Worm (Caenorhabditis elegans) whole organism, L3 larva: Measurements from ENCODE around the gene C03A3.1.

ENCODE experiments used
- R02D3.7 ChIP-seq: fragments of 150-350 bp; optimal IDR thresholded peaks from 2 replicates; lab custom pipeline; 2014; ENCODE audit warnings: missing biosample characterization, missing genetic modification characterization
- ama-1 ChIP-seq: fragments of 150-350 bp; optimal IDR thresholded peaks from 2 replicates; lab custom pipeline; 2018
- elt-1 ChIP-seq: fragments of 150-350 bp; optimal IDR thresholded peaks from 2 replicates; lab custom pipeline; 2014; ENCODE audit warnings: missing biosample characterization, missing genetic modification characterization
- fos-1 ChIP-seq: fragments of 150-350 bp; optimal IDR thresholded peaks from 2 replicates; lab custom pipeline; 2014; ENCODE audit warnings: missing biosample characterization, missing genetic modification characterization
- lin-39 ChIP-seq: fragments of 150-350 bp; optimal IDR thresholded peaks from 2 replicates; lab custom pipeline; 2018; ENCODE audit warnings: missing biosample characterization, missing genetic modification reagents, missing genetic modification characterization
- mdl-1 ChIP-seq: fragments of 150-350 bp; optimal IDR thresholded peaks from 2 replicates; lab custom pipeline; 2014; ENCODE audit warnings: missing biosample characterization, missing genetic modification characterization
- nhr-12 ChIP-seq: fragments of 150-350 bp; optimal IDR thresholded peaks from 2 replicates; lab custom pipeline; 2014; ENCODE audit warnings: missing biosample characterization, missing genetic modification characterization
- nhr-237 ChIP-seq: fragments of 150-350 bp; optimal IDR thresholded peaks from 2 replicates; lab custom pipeline; 2014; ENCODE audit warnings: missing biosample characterization, missing genetic modification characterization
- nhr-43 ChIP-seq: sonication (generic microtip); optimal IDR thresholded peaks from 2 replicates; lab custom pipeline; 2016; ENCODE audit warnings: mild to moderate bottlenecking, missing genetic modification characterization, missing compliant biosample characterization; ENCODE audit not compliant: poor library complexity, severe bottlenecking
- nhr-77 ChIP-seq: fragments of 150-350 bp; optimal IDR thresholded peaks from 2 replicates; lab custom pipeline; 2014; ENCODE audit warnings: missing biosample characterization, missing genetic modification characterization
- sea-2 ChIP-seq: fragments of 150-350 bp; sonication (generic microtip); optimal IDR thresholded peaks from 4 replicates; lab custom pipeline; 2014; ENCODE audit warnings: missing biosample characterization, missing genetic modification reagents, missing genetic modification characterization
- unc-62 ChIP-seq: fragments of 150-350 bp; sonication (generic microtip); optimal IDR thresholded peaks from 4 replicates; lab custom pipeline; 2014; ENCODE audit warnings: missing biosample characterization, missing genetic modification reagents, missing genetic modification characterization

DNA sequence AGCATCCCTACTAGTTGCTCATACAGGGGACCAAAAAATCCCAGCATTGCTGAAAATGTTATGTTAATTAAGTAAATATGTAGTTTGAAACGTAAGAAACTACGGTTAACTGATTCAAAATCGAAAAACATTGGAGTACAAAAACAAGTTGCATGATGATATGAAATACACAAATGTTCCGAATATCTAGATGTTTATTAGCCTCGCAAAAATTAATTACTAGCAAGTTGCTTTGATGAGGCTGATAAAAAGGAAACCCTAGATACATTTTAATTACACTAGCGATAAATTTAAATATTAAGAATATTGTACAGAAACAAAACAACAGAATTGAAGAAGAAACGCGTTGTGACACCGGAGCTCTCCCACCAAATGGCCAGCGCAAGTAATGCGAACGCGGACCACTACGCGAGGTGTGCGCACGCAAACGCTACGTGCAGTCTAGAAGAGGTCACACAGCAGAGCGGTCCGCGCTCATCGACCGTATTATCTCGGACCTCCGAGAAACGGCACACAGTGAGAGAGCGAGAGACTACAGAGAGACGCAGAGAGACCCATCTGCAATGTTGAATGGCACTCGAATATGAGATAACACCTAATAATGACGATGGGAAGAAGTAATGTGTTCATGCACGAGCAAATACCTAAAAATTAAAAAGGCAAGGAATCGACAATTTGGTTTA is 39.7 kb downstream of the C03A3.1 start, which contains the start of gene inx-2:
- no peak for TF ChIP-seq mdl-1
- TF ChIP-seq nhr-77 (tag; lab: Kevin White, UChicago) = no peak
- no peak for TF ChIP-seq nhr-43 (tag; lab: Kevin White, UChicago)
- no peak for TF ChIP-seq fos-1 (tag; lab: Kevin White, UChicago)
- no peak for TF ChIP-seq sea-2 (GFP tag; lab: Kevin White, UChicago)
- TF ChIP-seq R02D3.7 (tag; lab: Kevin White, UChicago) = no peak
- TF ChIP-seq nhr-12 (tag; lab: Kevin White, UChicago) = no peak
- no peak for TF ChIP-seq ama-1 (lab: Kevin White, UChicago)
- no peak for TF ChIP-seq elt-1 (tag; lab: Kevin White, UChicago)
- TF ChIP-seq unc-62 (GFP tag; lab: Kevin White, UChicago) = no peak
- no peak for TF ChIP-seq lin-39 (tag; lab: Kevin White, UChicago)
- TF ChIP-seq nhr-237 (tag; lab: Kevin White, UChicago) = no peak
